Fruit fly (Drosophila melanogaster): ENCODE results near the gene RhoGDI.

RhoGDI gene

dm6 chr3L:19907706-19908070, 20.9 kb upstream of the RhoGDI start:
- no peak for TF ChIP-seq CG10348 (GFP tag; IDR thresholded peaks at IDR 0.05)
- TF ChIP-seq Snoo (tag; optimal IDR thresholded peaks at IDR 0.05), result no peak
- no peak for TF ChIP-seq Ets98B (GFP tag; IDR thresholded peaks at IDR 0.05)
- no peak for TF ChIP-seq CG14655 (GFP tag; optimal IDR thresholded peaks at IDR 0.05)
- TF ChIP-seq CG13204 (GFP tag; optimal IDR thresholded peaks at IDR 0.05), result no peak
- no peak for TF ChIP-seq CG34367 (tag; optimal IDR thresholded peaks at IDR 0.05)
- no peak for TF ChIP-seq Pif1A (GFP tag; optimal IDR thresholded peaks at IDR 0.05)
- TF ChIP-seq CG4496 (GFP tag; IDR thresholded peaks at IDR 0.05), result peak; percentile 29; the same call in 1 of the 3 replicates
- no peak for TF ChIP-seq D1 (tag; optimal IDR thresholded peaks at IDR 0.05)

- TF ChIP-seq rn (GFP tag; IDR thresholded peaks at IDR 0.05), result no peak
- TF ChIP-seq CG34367 (tag; optimal IDR thresholded peaks at IDR 0.05), result no peak
- TF ChIP-seq CG15710 (tag; optimal IDR thresholded peaks at IDR 0.05), result no peak
- no peak for TF ChIP-seq D1 (tag; optimal IDR thresholded peaks at IDR 0.05)
- no peak for TF ChIP-seq fd96Ca (GFP tag; IDR thresholded peaks at IDR 0.05)
- no peak for TF ChIP-seq CG14655 (GFP tag; optimal IDR thresholded peaks at IDR 0.05)
- TF ChIP-seq CG12605 (GFP tag; IDR thresholded peaks at IDR 0.05), result peak; percentile 7; the same call in 1 of the 2 replicates
- no peak for TF ChIP-seq CG8159 (tag; optimal IDR thresholded peaks at IDR 0.05)
- peak; percentile 18 for TF ChIP-seq EcR (GFP tag; optimal IDR thresholded peaks at IDR 0.05)
- peak; percentile 62; the same call in 1 of the 2 replicates for TF ChIP-seq CG32121 (GFP tag; IDR thresholded peaks at IDR 0.05)
- peak; percentile 28; the same call in 1 of the 2 replicates for TF ChIP-seq Ets98B (GFP tag; IDR thresholded peaks at IDR 0.05)
- no peak for TF ChIP-seq CG8301 (tag; optimal IDR thresholded peaks at IDR 0.05)
- no peak for TF ChIP-seq Pif1B (GFP tag; optimal IDR thresholded peaks at IDR 0.05)
- no peak for TF ChIP-seq CG13204 (GFP tag; optimal IDR thresholded peaks at IDR 0.05)
- no peak for TF ChIP-seq gl (tag; optimal IDR thresholded peaks at IDR 0.05)
- no peak for TF ChIP-seq CG17806 (tag; optimal IDR thresholded peaks at IDR 0.05)
- no peak for TF ChIP-seq CG10348 (GFP tag; IDR thresholded peaks at IDR 0.05)
- peak; percentile 19; the same call in 1 of the 3 replicates for TF ChIP-seq CG4496 (GFP tag; IDR thresholded peaks at IDR 0.05)
- no peak for TF ChIP-seq CG9948 (tag; optimal IDR thresholded peaks at IDR 0.05)
- no peak for TF ChIP-seq Snoo (tag; optimal IDR thresholded peaks at IDR 0.05)
- TF ChIP-seq Pif1A (GFP tag; optimal IDR thresholded peaks at IDR 0.05), result no peak
These were observed 20.1 kb upstream of the RhoGDI start for dm6 chr3L:19908201-19909127.

- peak; percentile 16 for TF ChIP-seq CG8159 (tag; optimal IDR thresholded peaks at IDR 0.05)
- TF ChIP-seq CG15710 (tag; optimal IDR thresholded peaks at IDR 0.05), result no peak
These were observed 19.1 kb upstream of the RhoGDI start for dm6 chr3L:19909234-19910053.

dm6 chr3L:19910054-19910414, 18.5 kb upstream of the RhoGDI start, which contains the start of the genes Mi-2 and Prp3:
Gene Mi-2 (minus strand): TSS chr3L:19910215.
Gene Prp3 (plus strand): TSS chr3L:19910300.
- TF ChIP-seq CG17806 (tag; optimal IDR thresholded peaks at IDR 0.05) (no peak), CG8301 (tag; optimal IDR thresholded peaks at IDR 0.05) (no peak), Snoo (tag; optimal IDR thresholded peaks at IDR 0.05) (peak; percentile 21), Ets98B (GFP tag; IDR thresholded peaks at IDR 0.05) (peak; percentile 20; the same call in 1 of the 2 replicates), EcR (GFP tag; optimal IDR thresholded peaks at IDR 0.05) (no peak), fd96Ca (GFP tag; IDR thresholded peaks at IDR 0.05) (no peak), CG14655 (GFP tag; optimal IDR thresholded peaks at IDR 0.05) (no peak), Pif1B (GFP tag; optimal IDR thresholded peaks at IDR 0.05) (no peak), CG12605 (GFP tag; IDR thresholded peaks at IDR 0.05) (no peak), CG15710 (tag; optimal IDR thresholded peaks at IDR 0.05) (peak; percentile 10)

dm6 chr3L:19913328-19913936, 15.1 kb upstream of the RhoGDI start, which contains the start of gene Mtr3:
Gene Mtr3 (minus strand): TSS chr3L:19913715.
- TF ChIP-seq CG32121 (GFP tag; IDR thresholded peaks at IDR 0.05) (no peak), CG4496 (GFP tag; IDR thresholded peaks at IDR 0.05) (no peak), gl (tag; optimal IDR thresholded peaks at IDR 0.05) (no peak), CG8301 (tag; optimal IDR thresholded peaks at IDR 0.05) (no peak), CG34367 (tag; optimal IDR thresholded peaks at IDR 0.05) (no peak)

- TF ChIP-seq CG13204 (GFP tag; optimal IDR thresholded peaks at IDR 0.05), result no peak
- TF ChIP-seq CG8159 (tag; optimal IDR thresholded peaks at IDR 0.05), result no peak
- no peak for TF ChIP-seq gl (tag; optimal IDR thresholded peaks at IDR 0.05)
- no peak for TF ChIP-seq Ets98B (GFP tag; IDR thresholded peaks at IDR 0.05)
- TF ChIP-seq CG32121 (GFP tag; IDR thresholded peaks at IDR 0.05), result no peak
- peak; percentile 44; the same call in 1 of the 3 replicates for TF ChIP-seq CG4496 (GFP tag; IDR thresholded peaks at IDR 0.05)
- TF ChIP-seq EcR (GFP tag; optimal IDR thresholded peaks at IDR 0.05), result peak; percentile 5
These were observed 13.7 kb upstream of the RhoGDI start, which contains the start of gene Rpn1 for dm6 chr3L:19914833-19915232. Gene Rpn1 (plus strand): TSS chr3L:19915051.
